Fruit fly (Drosophila melanogaster) whole organism, prepupa: ENCODE measurements around the gene CG31528.

Source experiments
- Blimp-1 ChIP-seq: fragments of 200-800 bp; sonication (Bioruptor generic); optimal IDR thresholded peaks from 3 replicates; lab custom pipeline; 2017; ENCODE audit warnings: missing biosample characterization, missing genetic modification characterization, mild to moderate bottlenecking, moderate library complexity, missing genetic modification reagents
- CG3032 ChIP-seq: fragments of 200-800 bp; optimal IDR thresholded peaks from 2 replicates; lab custom pipeline; 2019; ENCODE audit warnings: missing biosample characterization, mild to moderate bottlenecking, missing genetic modification characterization, moderate library complexity
- CG34406 ChIP-seq: fragments of 200-800 bp; sonication (Bioruptor generic); optimal IDR thresholded peaks from 3 replicates; lab custom pipeline; 2016; ENCODE audit warnings: missing biosample characterization, missing genetic modification characterization
- CG6854 ChIP-seq: fragments of 200-800 bp; sonication (Bioruptor generic); optimal IDR thresholded peaks from 2 replicates; lab custom pipeline; 2017; ENCODE audit warnings: missing biosample characterization, mild to moderate bottlenecking, missing genetic modification characterization
- CG7368 ChIP-seq: fragments of 200-800 bp; sonication (Bioruptor generic); optimal IDR thresholded peaks from 3 replicates; lab custom pipeline; 2016; ENCODE audit warnings: missing biosample characterization, missing genetic modification characterization
- CG8319 ChIP-seq: fragments of 200-800 bp; sonication (Bioruptor generic); optimal IDR thresholded peaks from 3 replicates; lab custom pipeline; 2016; ENCODE audit warnings: missing biosample characterization, missing genetic modification characterization
- CG8632 ChIP-seq: fragments of 200-800 bp; sonication (Bioruptor generic); optimal IDR thresholded peaks from 3 replicates; lab custom pipeline; 2016; ENCODE audit warnings: missing biosample characterization, missing genetic modification characterization
- Hr39 ChIP-seq: fragments of 200-800 bp; sonication (Bioruptor generic); optimal IDR thresholded peaks from 2 replicates; lab custom pipeline; 2016; ENCODE audit warnings: missing biosample characterization, missing genetic modification characterization
- Hr4 ChIP-seq: fragments of 200-800 bp; sonication (Bioruptor generic); optimal IDR thresholded peaks from 3 replicates; lab custom pipeline; 2016; ENCODE audit warnings: missing biosample characterization, missing genetic modification characterization
- OdsH ChIP-seq: fragments of 200-800 bp; sonication (Bioruptor generic); optimal IDR thresholded peaks from 3 replicates; lab custom pipeline; 2016; ENCODE audit warnings: missing biosample characterization, missing genetic modification characterization
- dac ChIP-seq: fragments of 200-800 bp; sonication (Bioruptor generic); optimal IDR thresholded peaks from 2 replicates; lab custom pipeline; 2017; ENCODE audit warnings: missing biosample characterization, mild to moderate bottlenecking, missing genetic modification characterization
- fd85E ChIP-seq: fragments of 200-800 bp; sonication (Bioruptor generic); optimal IDR thresholded peaks from 3 replicates; lab custom pipeline; 2016; ENCODE audit warnings: missing biosample characterization, missing genetic modification characterization
- svp ChIP-seq: fragments of 200-800 bp; sonication (Bioruptor generic); peaks from one replicate; lab custom pipeline; 2016; ENCODE audit warnings: missing biosample characterization, missing genetic modification characterization

DNA sequence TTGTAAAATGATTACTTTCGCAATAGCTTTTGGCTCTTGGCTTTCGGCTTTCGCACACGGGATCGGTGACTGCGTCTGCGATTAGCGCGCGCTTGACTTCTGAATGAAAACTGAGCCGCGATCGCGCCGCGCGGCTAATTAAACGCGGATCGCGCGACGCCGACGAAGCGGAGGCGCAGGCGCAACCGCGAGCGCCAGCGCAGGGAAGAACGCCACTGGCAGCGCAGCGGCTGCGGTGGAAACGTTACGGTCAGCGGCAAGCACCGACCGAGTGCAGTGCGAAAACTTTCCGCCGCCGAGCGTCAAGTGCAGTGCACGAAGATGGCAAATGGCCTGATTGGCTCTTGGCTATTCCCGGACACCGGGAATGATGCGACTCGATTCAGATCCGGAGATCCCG is 46.5 kb downstream of the CG31528 start, which contains the start of gene CG31522:
- TF ChIP-seq Hr39 (GFP tag; lab: Kevin White, UChicago) (no peak), Blimp-1 (GFP tag; lab: Kevin White, UChicago) (no peak), CG34406 (GFP tag; lab: Kevin White, UChicago) (no peak), CG8319 (GFP tag; lab: Kevin White, UChicago) (no peak), fd85E (GFP tag; lab: Kevin White, UChicago) (no peak), CG8632 (GFP tag; lab: Kevin White, UChicago) (no peak), dac (GFP tag; lab: Kevin White, UChicago) (no peak), CG3032 (tag; lab: Kevin White, UChicago) (no peak), CG6854 (GFP tag; lab: Kevin White, UChicago) (no peak), svp (GFP tag; lab: Kevin White, UChicago) (no peak), OdsH (no peak), CG7368 (GFP tag; lab: Kevin White, UChicago) (no peak), Hr4 (GFP tag; lab: Kevin White, UChicago) (no peak)
